4 fruit fly cellular contexts compared by ENCODE assay signal in genomic region chrX:20251069-20251468, dm6.
TF ChIP-seq lines count a peak whose summit lies in the region.

Gene CG17068, minus strand, starts transcription at chrX:20251093.
Gene Rab10, plus strand, starts transcription at chrX:20251338.

- TF ChIP-seq CTCF in whole organism, embryonic (GFP tag; optimal IDR thresholded peaks at IDR 0.05; lab: Kevin White, UChicago) = no peak

TF ChIP-seq in whole organism, adult, 20 proteins besides CTCF, POLR2A, EP300 and RAD21:
- no peak for TF ChIP-seq toe (GFP tag; optimal IDR thresholded peaks at IDR 0.05; lab: Kevin White, UChicago)
- no peak for TF ChIP-seq bab1 (GFP tag; optimal IDR thresholded peaks at IDR 0.05; lab: Kevin White, UChicago)
- no peak for TF ChIP-seq CG7045 (GFP tag; optimal IDR thresholded peaks at IDR 0.05; lab: Kevin White, UChicago)
- TF ChIP-seq CG7101 (tag; optimal IDR thresholded peaks at IDR 0.05; lab: Kevin White, UChicago) = peak; percentile 21
- TF ChIP-seq kay (GFP tag; lab: Kevin White, UChicago; ENCODE audit: borderline replicate concordance) = no peak
- TF ChIP-seq CG12768 (GFP tag; optimal IDR thresholded peaks at IDR 0.05; lab: Kevin White, UChicago) = no peak
- no peak for TF ChIP-seq cnc (optimal IDR thresholded peaks at IDR 0.05; lab: Kevin White, UChicago)
- TF ChIP-seq CG33017 (tag; optimal IDR thresholded peaks at IDR 0.05; lab: Kevin White, UChicago) = no peak
- no peak for TF ChIP-seq cic (GFP tag; optimal IDR thresholded peaks at IDR 0.05; lab: Kevin White, UChicago)
- peak; percentile 8 for TF ChIP-seq CG5204 (GFP tag; optimal IDR thresholded peaks at IDR 0.05; lab: Kevin White, UChicago)
- TF ChIP-seq Mnt (GFP tag; optimal IDR thresholded peaks at IDR 0.05; lab: Kevin White, UChicago) = peak; percentile 38
- peak; percentile 23 for TF ChIP-seq CG1620 (GFP tag; optimal IDR thresholded peaks at IDR 0.05; lab: Kevin White, UChicago)
- TF ChIP-seq Hr96 (GFP tag; optimal IDR thresholded peaks at IDR 0.05; lab: Kevin White, UChicago) = peak; percentile 22
- peak; percentile 8 for TF ChIP-seq tj (GFP tag; optimal IDR thresholded peaks at IDR 0.05; lab: Kevin White, UChicago)
- no peak for TF ChIP-seq Crg-1 (GFP tag; optimal IDR thresholded peaks at IDR 0.05; lab: Kevin White, UChicago)
- TF ChIP-seq CG14711 (tag; optimal IDR thresholded peaks at IDR 0.05; lab: Kevin White, UChicago) = no peak
- TF ChIP-seq Clk (GFP tag; optimal IDR thresholded peaks at IDR 0.05; lab: Kevin White, UChicago) = no peak
- TF ChIP-seq CG11617 (GFP tag; optimal IDR thresholded peaks at IDR 0.05; lab: Kevin White, UChicago) = no peak
- no peak for TF ChIP-seq pad (GFP tag; optimal IDR thresholded peaks at IDR 0.05; lab: Kevin White, UChicago)
- TF ChIP-seq ovo (GFP tag; optimal IDR thresholded peaks at IDR 0.05; lab: Kevin White, UChicago) = no peak

TF ChIP-seq in whole organism, embryonic, 481 proteins besides CTCF, POLR2A, EP300 and RAD21 (continues in another document):
- TF ChIP-seq pzg (GFP tag; optimal IDR thresholded peaks at IDR 0.05; lab: Kevin White, UChicago) (peak; percentile 75), CG10267 (tag; optimal IDR thresholded peaks at IDR 0.05; lab: Kevin White, UChicago) (peak; percentile 48), CG8388 (GFP tag; optimal IDR thresholded peaks at IDR 0.05; lab: Kevin White, UChicago) (no peak), mld (GFP tag; IDR thresholded peaks at IDR 0.05; lab: Robert Waterston, UW; ENCODE audit: partially characterized antibody) (peak; percentile 75), so (GFP tag; IDR thresholded peaks at IDR 0.05; lab: Robert Waterston, UW) (no peak), schlank (tag; optimal IDR thresholded peaks at IDR 0.05; lab: Kevin White, UChicago) (no peak), Opbp (GFP tag; IDR thresholded peaks at IDR 0.05; lab: Robert Waterston, UW; ENCODE audit: partially characterized antibody) (peak; percentile 80; the same call in 2 of the 3 replicates), kni (GFP tag; optimal IDR thresholded peaks at IDR 0.05; lab: Kevin White, UChicago) (no peak), gce (GFP tag; IDR thresholded peaks at IDR 0.05; lab: Robert Waterston, UW) (no peak), Doc3 (GFP tag; IDR thresholded peaks at IDR 0.05; lab: Robert Waterston, UW; ENCODE audit: partially characterized antibody) (peak; percentile 92), CG17802 (tag; optimal IDR thresholded peaks at IDR 0.05; lab: Kevin White, UChicago) (no peak), psq (GFP tag; optimal IDR thresholded peaks at IDR 0.05; lab: Kevin White, UChicago) (no peak), en (GFP tag; optimal IDR thresholded peaks at IDR 0.05; lab: Kevin White, UChicago) (no peak), ato (GFP tag; IDR thresholded peaks at IDR 0.05; lab: Robert Waterston, UW; ENCODE audit: partially characterized antibody) (peak; percentile 57), HLH4C (GFP tag; IDR thresholded peaks at IDR 0.05; lab: Robert Waterston, UW; ENCODE audit: partially characterized antibody) (peak; percentile 95), slp2 (GFP tag; optimal IDR thresholded peaks at IDR 0.05; lab: Kevin White, UChicago) (no peak), CG10366 (GFP tag; IDR thresholded peaks at IDR 0.05; lab: Robert Waterston, UW) (no peak), trh (GFP tag; optimal IDR thresholded peaks at IDR 0.05; lab: Kevin White, UChicago) (no peak), D19B (GFP tag; optimal IDR thresholded peaks at IDR 0.05; lab: Kevin White, UChicago) (no peak), ash1 (GFP tag; optimal IDR thresholded peaks at IDR 0.05; lab: Kevin White, UChicago) (no peak), sens (GFP tag; lab: Kevin White, UChicago) (peak; percentile 88), CG42726 (GFP tag; IDR thresholded peaks at IDR 0.05; lab: Robert Waterston, UW; ENCODE audit: partially characterized antibody) (peak; percentile 74), vfl (GFP tag; optimal IDR thresholded peaks at IDR 0.05; lab: Kevin White, UChicago) (no peak), phol (tag; optimal IDR thresholded peaks at IDR 0.05; lab: Kevin White, UChicago) (peak; percentile 50)

TF ChIP-seq in whole organism, prepupa, 60 proteins besides CTCF, POLR2A, EP300 and RAD21:
- TF ChIP-seq CG3032 (tag; optimal IDR thresholded peaks at IDR 0.05; lab: Kevin White, UChicago) (peak; percentile 28), ss (GFP tag; optimal IDR thresholded peaks at IDR 0.05; lab: Kevin White, UChicago) (no peak), Eip78C (GFP tag; lab: Kevin White, UChicago) (peak; percentile 58), esn (GFP tag; optimal IDR thresholded peaks at IDR 0.05; lab: Kevin White, UChicago) (peak; percentile 13), Met (GFP tag; optimal IDR thresholded peaks at IDR 0.05; lab: Kevin White, UChicago) (peak; percentile 4), achi (GFP tag; optimal IDR thresholded peaks at IDR 0.05; lab: Kevin White, UChicago) (peak; percentile 4), fkh (GFP tag; optimal IDR thresholded peaks at IDR 0.05; lab: Kevin White, UChicago) (no peak), Eip75B (GFP tag; optimal IDR thresholded peaks at IDR 0.05; lab: Kevin White, UChicago) (no peak), Hr39 (GFP tag; optimal IDR thresholded peaks at IDR 0.05; lab: Kevin White, UChicago) (peak; percentile 10)

TF ChIP-seq in whole organism, wandering third instar larva, 38 proteins besides CTCF, POLR2A, EP300 and RAD21:
- TF ChIP-seq foxo (GFP tag; optimal IDR thresholded peaks at IDR 0.05; lab: Kevin White, UChicago) = peak in 1 of 2 experiments; percentile 7
- TF ChIP-seq Sp1 (GFP tag; optimal IDR thresholded peaks at IDR 0.05; lab: Kevin White, UChicago) = no peak
- no peak for TF ChIP-seq Mio (GFP tag; optimal IDR thresholded peaks at IDR 0.05; lab: Kevin White, UChicago)
- no peak for TF ChIP-seq dl (GFP tag; optimal IDR thresholded peaks at IDR 0.05; lab: Kevin White, UChicago; ENCODE audit: insufficient read depth in 1 of 2, partially characterized antibody in 2 of 2)
- TF ChIP-seq rgr (GFP tag; optimal IDR thresholded peaks at IDR 0.05; lab: Kevin White, UChicago) = no peak
- TF ChIP-seq tai (GFP tag; optimal IDR thresholded peaks at IDR 0.05; lab: Kevin White, UChicago) = no peak
- no peak for TF ChIP-seq woc (GFP tag; optimal IDR thresholded peaks at IDR 0.05; lab: Kevin White, UChicago)
- no peak for TF ChIP-seq Dfd (GFP tag; optimal IDR thresholded peaks at IDR 0.05; lab: Kevin White, UChicago)
- TF ChIP-seq h (GFP tag; optimal IDR thresholded peaks at IDR 0.05; lab: Kevin White, UChicago) = peak; percentile 19
- TF ChIP-seq dmrt93B (GFP tag; optimal IDR thresholded peaks at IDR 0.05; lab: Kevin White, UChicago) = no peak
- no peak for TF ChIP-seq Hr78 (GFP tag; optimal IDR thresholded peaks at IDR 0.05; lab: Kevin White, UChicago)
- no peak for TF ChIP-seq fru (GFP tag; optimal IDR thresholded peaks at IDR 0.05; lab: Kevin White, UChicago)
- TF ChIP-seq Myc (optimal IDR thresholded peaks at IDR 0.05; lab: Kevin White, UChicago) = peak; percentile 12
- TF ChIP-seq Rel (GFP tag; optimal IDR thresholded peaks at IDR 0.05; lab: Kevin White, UChicago) = no peak
- peak; percentile 14 for TF ChIP-seq Rel (tag; optimal IDR thresholded peaks at IDR 0.05; lab: Kevin White, UChicago)
- no peak for TF ChIP-seq HLH106 (tag; optimal IDR thresholded peaks at IDR 0.05; lab: Kevin White, UChicago)
- TF ChIP-seq sage (GFP tag; optimal IDR thresholded peaks at IDR 0.05; lab: Kevin White, UChicago) = no peak
- TF ChIP-seq CrebA (GFP tag; optimal IDR thresholded peaks at IDR 0.05; lab: Kevin White, UChicago; ENCODE audit: borderline replicate concordance) = no peak
- no peak for TF ChIP-seq Dif (GFP tag; optimal IDR thresholded peaks at IDR 0.05; lab: Kevin White, UChicago; ENCODE audit: partially characterized antibody)
- TF ChIP-seq Hnf4 (GFP tag; optimal IDR thresholded peaks at IDR 0.05; lab: Kevin White, UChicago) = no peak
- no peak for TF ChIP-seq pan (optimal IDR thresholded peaks at IDR 0.05; lab: Kevin White, UChicago)
- TF ChIP-seq sv (GFP tag; optimal IDR thresholded peaks at IDR 0.05; lab: Kevin White, UChicago) = no peak
- TF ChIP-seq psq (GFP tag; optimal IDR thresholded peaks at IDR 0.05; lab: Kevin White, UChicago) = no peak
- no peak for TF ChIP-seq dsf (GFP tag; optimal IDR thresholded peaks at IDR 0.05; lab: Kevin White, UChicago; ENCODE audit: borderline replicate concordance)
- TF ChIP-seq CG32264 (GFP tag; optimal IDR thresholded peaks at IDR 0.05; lab: Kevin White, UChicago) = no peak
- TF ChIP-seq Abd-B (GFP tag; optimal IDR thresholded peaks at IDR 0.05; lab: Kevin White, UChicago) = no peak
- no peak for TF ChIP-seq ey (GFP tag; optimal IDR thresholded peaks at IDR 0.05; lab: Kevin White, UChicago)
- TF ChIP-seq OdsH (GFP tag; optimal IDR thresholded peaks at IDR 0.05; lab: Kevin White, UChicago) = no peak
- no peak for TF ChIP-seq N (GFP tag; optimal IDR thresholded peaks at IDR 0.05; lab: Kevin White, UChicago)
- TF ChIP-seq usp (GFP tag; optimal IDR thresholded peaks at IDR 0.05; lab: Kevin White, UChicago) = no peak
- TF ChIP-seq CG9705 (GFP tag; optimal IDR thresholded peaks at IDR 0.05; lab: Kevin White, UChicago) = no peak
- no peak for TF ChIP-seq GATAd (GFP tag; optimal IDR thresholded peaks at IDR 0.05; lab: Kevin White, UChicago)
- TF ChIP-seq lola (GFP tag; optimal IDR thresholded peaks at IDR 0.05; lab: Kevin White, UChicago) = no peak
TF ChIP-seq in whole organism, wandering third instar larva: peak in this region for 4.
